Fruit fly (Drosophila melanogaster): Measurements from ENCODE around the gene Adhr.

DNA sequence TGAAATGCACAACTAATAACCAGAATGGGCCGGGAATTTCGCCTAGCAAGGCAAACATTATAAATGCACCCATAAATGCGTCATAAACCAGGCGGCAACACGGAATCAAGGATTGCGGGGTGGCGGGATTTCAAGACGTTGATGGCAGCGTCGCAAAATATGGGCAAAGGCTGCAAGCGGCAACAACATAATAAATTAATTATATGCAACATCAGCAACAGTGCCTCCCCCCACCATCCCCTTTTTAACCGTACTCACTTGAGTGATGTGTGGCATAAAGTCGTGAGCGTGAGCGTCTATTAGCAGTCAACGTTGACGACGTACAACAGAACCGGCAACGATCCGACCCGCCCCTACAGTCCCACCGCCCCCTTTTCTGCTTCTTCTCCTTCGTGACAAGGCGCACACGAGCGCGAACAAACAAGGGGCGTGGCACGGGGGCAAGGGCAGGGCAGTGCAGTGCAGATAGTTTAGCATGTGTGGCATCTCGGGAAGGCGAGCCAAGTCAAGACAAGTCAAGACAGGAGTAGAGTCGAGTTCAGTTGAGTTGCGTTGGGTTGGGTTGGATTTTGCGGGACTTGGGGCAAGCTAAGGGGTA is 46.7 kb upstream of the Adhr start:
- no peak for TF ChIP-seq Myc (optimal IDR thresholded peaks at IDR 0.05)
- no peak for TF ChIP-seq ttk (optimal IDR thresholded peaks at IDR 0.05)
- no peak for TF ChIP-seq psq (optimal IDR thresholded peaks at IDR 0.05)
- no peak for TF ChIP-seq Sin3A (optimal IDR thresholded peaks at IDR 0.05)
- TF ChIP-seq h (optimal IDR thresholded peaks at IDR 0.05) = no peak
